Worm (Caenorhabditis elegans) whole organism, midembryonic: ENCODE results near the gene Y66D12A.3.

Experiments used
- cog-1 ChIP-seq: sonication (generic microtip); optimal IDR thresholded peaks from 2 replicates; lab custom pipeline; 2016; ENCODE audit warnings: missing genetic modification characterization, missing compliant biosample characterization
- flt-1 ChIP-seq: fragments of 200-800 bp; sonication (Bioruptor generic); IDR thresholded peaks from 2 replicates; pipeline ENCODE4 v1.3.6; 2022; ENCODE audit warnings: missing genetic modification characterization, missing compliant biosample characterization
- med-1 ChIP-seq: sonication (generic microtip); optimal IDR thresholded peaks from 2 replicates; lab custom pipeline; 2017; ENCODE audit warnings: missing genetic modification characterization, mild to moderate bottlenecking, missing compliant biosample characterization, antibody characterized with exemption, missing genetic modification reagents; ENCODE audit not compliant: insufficient read depth
- ztf-29 ChIP-seq: fragments of 200-800 bp; sonication (Bioruptor generic); IDR thresholded peaks from 2 replicates; pipeline ENCODE4 v1.3.6; 2022; ENCODE audit warnings: missing genetic modification reagents, missing genetic modification characterization, missing compliant biosample characterization

ce11 chrIII:11607870-11608269, 18.9 kb downstream of the Y66D12A.3 start, which contains the start of gene Y66D12A.1:
- TF ChIP-seq ztf-29 (GFP tag; lab: Robert Waterston, UW) (no peak), flt-1 (GFP tag; lab: Robert Waterston, UW) (no peak), cog-1 (tag; lab: Kevin White, UChicago) (no peak), med-1 (no peak)
